Worm (Caenorhabditis elegans): ENCODE data around the gene Y75B12B.1.

DNA sequence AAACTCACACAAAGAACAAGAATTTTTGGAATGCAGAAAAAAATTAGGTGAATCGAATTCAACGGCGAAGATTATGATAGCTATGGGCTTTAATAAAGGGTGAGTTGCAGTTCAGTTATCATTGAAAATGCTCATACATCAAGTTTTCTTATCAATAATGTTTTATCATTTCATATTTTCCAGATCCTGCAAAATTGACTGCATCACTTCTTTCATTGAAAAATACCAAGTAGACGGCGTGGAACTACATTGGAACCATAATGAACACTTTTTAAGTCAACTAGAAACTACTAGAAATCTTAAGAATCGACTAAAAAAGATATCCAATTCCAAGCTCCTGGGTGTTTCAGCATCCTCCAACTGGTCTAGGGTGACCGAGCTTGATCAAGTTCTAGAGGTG, 41.2 kb upstream of the Y75B12B.1 start, which contains the start of gene K08F9.1:
- TF ChIP-seq ztf-23 (GFP tag; IDR thresholded peaks at IDR 0.05) (no peak), ref-1 (GFP tag; conservative IDR thresholded peaks at IDR 0.05) (no peak), ztf-29 (GFP tag; IDR thresholded peaks at IDR 0.05) (no peak), flt-1 (GFP tag; IDR thresholded peaks at IDR 0.05) (no peak), cog-1 (tag; optimal IDR thresholded peaks at IDR 0.05) (no peak), med-1 (GFP tag; optimal IDR thresholded peaks at IDR 0.05; ENCODE audit: insufficient read depth) (no peak), tab-1 (GFP tag; IDR thresholded peaks at IDR 0.05) (no peak), klf-2 (GFP tag; conservative IDR thresholded peaks at IDR 0.05) (no peak)
